Worm (Caenorhabditis elegans) whole organism, late embryonic: ENCODE measurements around the gene rpn-6.1.

Experiments
- F13H6.1 ChIP-seq: sonication (generic microtip); optimal IDR thresholded peaks from 2 replicates; lab custom pipeline; 2016; ENCODE audit warnings: missing genetic modification characterization, missing compliant biosample characterization
- K02D7.2 ChIP-seq: sonication (generic microtip); optimal IDR thresholded peaks from 2 replicates; lab custom pipeline; 2017; ENCODE audit warnings: mild to moderate bottlenecking, missing genetic modification characterization, missing compliant biosample characterization
- ama-1 ChIP-seq: fragments of 150-350 bp; optimal IDR thresholded peaks from 2 replicates; lab custom pipeline; 2014
- ceh-14 ChIP-seq: sonication (generic microtip); optimal IDR thresholded peaks from 2 replicates; lab custom pipeline; 2016; ENCODE audit warnings: missing genotype, missing genetic modification characterization, missing compliant biosample characterization
- ceh-19 ChIP-seq: fragments of 200-800 bp; sonication (Bioruptor generic); optimal IDR thresholded peaks from 2 replicates; lab custom pipeline; 2018; ENCODE audit warnings: mild to moderate bottlenecking, missing genetic modification characterization, missing compliant biosample characterization
- ceh-2 ChIP-seq: sonication (generic microtip); optimal IDR thresholded peaks from 2 replicates; lab custom pipeline; 2016; ENCODE audit warnings: missing genotype, missing genetic modification characterization, missing compliant biosample characterization
- ceh-22 ChIP-seq: sonication (generic microtip); optimal IDR thresholded peaks from 2 replicates; lab custom pipeline; 2017; ENCODE audit warnings: missing biosample characterization, missing genetic modification characterization
- ceh-24 ChIP-seq: sonication (generic microtip); optimal IDR thresholded peaks from 2 replicates; lab custom pipeline; 2016; ENCODE audit warnings: mild to moderate bottlenecking, missing genetic modification characterization, missing compliant biosample characterization
- ceh-34 ChIP-seq: sonication (generic microtip); optimal IDR thresholded peaks from 2 replicates; lab custom pipeline; 2016; ENCODE audit warnings: mild to moderate bottlenecking, missing genetic modification characterization, missing compliant biosample characterization
- ceh-45 ChIP-seq: fragments of 200-800 bp; sonication (Bioruptor generic); IDR thresholded peaks from 2 replicates; pipeline ENCODE4 v1.3.6; 2022; ENCODE audit warnings: missing genetic modification reagents, missing genetic modification characterization, missing compliant biosample characterization
- ceh-6 ChIP-seq: fragments of 200-800 bp; sonication (Bioruptor generic); optimal IDR thresholded peaks from 2 replicates; lab custom pipeline; 2018; ENCODE audit warnings: mild to moderate bottlenecking, missing genetic modification characterization, missing compliant biosample characterization
- che-1 ChIP-seq: sonication (generic microtip); optimal IDR thresholded peaks from 2 replicates; lab custom pipeline; 2016; ENCODE audit warnings: mild to moderate bottlenecking, missing genetic modification characterization, missing compliant biosample characterization
- dmd-4 ChIP-seq: sonication (generic microtip); optimal IDR thresholded peaks from 2 replicates; lab custom pipeline; 2016; ENCODE audit warnings: borderline replicate concordance, missing genetic modification characterization, missing compliant biosample characterization
- dve-1 ChIP-seq: sonication (generic microtip); optimal IDR thresholded peaks from 2 replicates; lab custom pipeline; 2017; ENCODE audit warnings: antibody characterized with exemption, mild to moderate bottlenecking, missing genetic modification characterization, missing compliant biosample characterization
- elt-2 ChIP-seq: sonication (generic microtip); optimal IDR thresholded peaks from 2 replicates; lab custom pipeline; 2016; ENCODE audit warnings: missing genetic modification reagents, missing genetic modification characterization, missing compliant biosample characterization
- elt-4 ChIP-seq: sonication (generic microtip); optimal IDR thresholded peaks from 2 replicates; lab custom pipeline; 2016; ENCODE audit warnings: missing genetic modification characterization, missing compliant biosample characterization
- ets-4 ChIP-seq: sonication (generic microtip); optimal IDR thresholded peaks from 2 replicates; lab custom pipeline; 2016; ENCODE audit warnings: missing genetic modification characterization, missing compliant biosample characterization
- eyg-1 ChIP-seq: sonication (generic microtip); optimal IDR thresholded peaks from 2 replicates; lab custom pipeline; 2016; ENCODE audit warnings: missing genotype, missing genetic modification characterization, missing compliant biosample characterization
- fax-1 ChIP-seq: sonication (generic microtip); optimal IDR thresholded peaks from 2 replicates; lab custom pipeline; 2016; ENCODE audit warnings: missing genotype, missing genetic modification characterization, missing compliant biosample characterization
- fkh-6 ChIP-seq: sonication (generic microtip); optimal IDR thresholded peaks from 2 replicates; lab custom pipeline; 2016; ENCODE audit warnings: missing genetic modification characterization, missing compliant biosample characterization
- gmeb-2 ChIP-seq: sonication (generic microtip); optimal IDR thresholded peaks from 2 replicates; lab custom pipeline; 2016; ENCODE audit warnings: missing genetic modification characterization, inconsistent platforms, missing compliant biosample characterization
- hlh-13 ChIP-seq: fragments of 200-800 bp; sonication (Bioruptor generic); optimal IDR thresholded peaks from 2 replicates; lab custom pipeline; 2018; ENCODE audit warnings: mild to moderate bottlenecking, missing genetic modification characterization, missing compliant biosample characterization
- hlh-15 ChIP-seq: sonication (generic microtip); optimal IDR thresholded peaks from 2 replicates; lab custom pipeline; 2016; ENCODE audit warnings: missing genetic modification characterization, missing compliant biosample characterization
- hlh-30 ChIP-seq: sonication (generic microtip); optimal IDR thresholded peaks from 2 replicates; lab custom pipeline; 2017; ENCODE audit warnings: antibody characterized with exemption, missing genetic modification characterization, missing compliant biosample characterization; ENCODE audit not compliant: insufficient read depth
- lin-11 ChIP-seq: fragments of 200-800 bp; sonication (Bioruptor generic); optimal IDR thresholded peaks from 2 replicates; lab custom pipeline; 2018; ENCODE audit warnings: mild to moderate bottlenecking, missing genetic modification characterization, missing compliant biosample characterization
- madf-2 ChIP-seq: sonication (generic microtip); optimal IDR thresholded peaks from 2 replicates; lab custom pipeline; 2017; ENCODE audit warnings: missing genetic modification characterization, missing compliant biosample characterization
- mec-3 ChIP-seq: sonication (generic microtip); optimal IDR thresholded peaks from 2 replicates; lab custom pipeline; 2016; ENCODE audit warnings: borderline replicate concordance, missing genetic modification characterization, missing compliant biosample characterization
- nfya-1 ChIP-seq: sonication (generic microtip); optimal IDR thresholded peaks from 2 replicates; lab custom pipeline; 2017; ENCODE audit warnings: missing genetic modification characterization, mild to moderate bottlenecking, missing compliant biosample characterization, antibody characterized with exemption, moderate library complexity
- odd-2 ChIP-seq: sonication (generic microtip); optimal IDR thresholded peaks from 2 replicates; lab custom pipeline; 2017; ENCODE audit warnings: antibody characterized with exemption, mild to moderate bottlenecking, missing genetic modification characterization, missing compliant biosample characterization
- pat-9 ChIP-seq: fragments of 200-800 bp; sonication (Bioruptor generic); optimal IDR thresholded peaks from 2 replicates; lab custom pipeline; 2018; ENCODE audit warnings: mild to moderate bottlenecking, missing genetic modification characterization, moderate library complexity, missing compliant biosample characterization
- pax-1 ChIP-seq: fragments of 150-350 bp; optimal IDR thresholded peaks from 2 replicates; lab custom pipeline; 2014; ENCODE audit warnings: missing biosample characterization, missing genetic modification characterization
- pros-1 ChIP-seq: fragments of 150-350 bp; optimal IDR thresholded peaks from 2 replicates; lab custom pipeline; 2014; ENCODE audit warnings: missing biosample characterization, missing genetic modification reagents, missing genetic modification characterization
- rnt-1 ChIP-seq: sonication (generic microtip); optimal IDR thresholded peaks from 2 replicates; lab custom pipeline; 2016; ENCODE audit warnings: missing genetic modification characterization, missing compliant biosample characterization
- sox-2 ChIP-seq: fragments of 200-800 bp; sonication (Bioruptor generic); IDR thresholded peaks from 2 replicates; pipeline ENCODE4 v1.3.6; 2022; ENCODE audit warnings: missing genetic modification reagents, missing genetic modification characterization, missing compliant biosample characterization
- sox-4 ChIP-seq: sonication (generic microtip); optimal IDR thresholded peaks from 2 replicates; lab custom pipeline; 2017; ENCODE audit warnings: mild to moderate bottlenecking, missing genetic modification characterization, inconsistent platforms, missing compliant biosample characterization
- unc-3 ChIP-seq, 2 experiments: fragments of 200-800 bp in 1 of 2; sonication (Bioruptor generic) in 1 of 2; sonication (generic microtip) in 1 of 2; conservative IDR thresholded peaks in 1 of 2; optimal IDR thresholded peaks in 1 of 2; 2 replicates each; pipeline versions ENCODE4 v1.3.6 to Lab custom; 2016 to 2022; ENCODE audit warnings: missing compliant biosample characterization in 2 of 2, missing genetic modification characterization in 2 of 2, missing genetic modification reagents in 1 of 2
- unc-55 ChIP-seq: sonication (generic microtip); optimal IDR thresholded peaks from 2 replicates; lab custom pipeline; 2017; ENCODE audit warnings: missing biosample characterization, missing genetic modification reagents, missing genetic modification characterization
- unc-86 ChIP-seq: sonication (generic microtip); optimal IDR thresholded peaks from 2 replicates; lab custom pipeline; 2016; ENCODE audit warnings: missing genetic modification characterization, missing compliant biosample characterization
- zip-5 ChIP-seq: sonication (generic microtip); optimal IDR thresholded peaks from 2 replicates; lab custom pipeline; 2016; ENCODE audit warnings: missing genetic modification characterization, missing compliant biosample characterization

Gene rpn-6.1

ce11 chrIII:6971662-6972284, 10.0 kb upstream of the rpn-6.1 start, which contains the start of the genes eef-1A.1 and rfc-4 (continued):
- TF ChIP-seq unc-86 = peak; percentile 68
- TF ChIP-seq pros-1 (tag; lab: Kevin White, UChicago) = peak; percentile 68
- TF ChIP-seq pat-9 (tag; lab: Kevin White, UChicago) = no peak
- TF ChIP-seq ceh-14 = peak; percentile 55
- no peak for TF ChIP-seq hlh-15 (tag; lab: Kevin White, UChicago)
- TF ChIP-seq fax-1 = peak; percentile 29
- no peak for TF ChIP-seq ceh-19 (GFP tag; lab: Kevin White, UChicago)
- peak; percentile 97 for TF ChIP-seq pax-1 (tag; lab: Kevin White, UChicago)
- TF ChIP-seq sox-4 (tag; lab: Kevin White, UChicago) = peak; percentile 36
- TF ChIP-seq ama-1 (lab: Kevin White, UChicago) = no peak
- peak; percentile 72 for TF ChIP-seq dve-1 (tag; lab: Kevin White, UChicago)
- TF ChIP-seq lin-11 (tag; lab: Kevin White, UChicago) = peak; percentile 21
- TF ChIP-seq che-1 (tag; lab: Kevin White, UChicago) = no peak
- peak; percentile 48; the same call in 1 of the 2 replicates for TF ChIP-seq sox-2
- TF ChIP-seq madf-2 = peak; percentile 80
- peak; percentile 24 for TF ChIP-seq zip-5 (tag; lab: Kevin White, UChicago)
- no peak for TF ChIP-seq fkh-6
- TF ChIP-seq ceh-2 (tag; lab: Kevin White, UChicago) = peak; percentile 28
- TF ChIP-seq, all 69 proteins: peak for 42

- TF ChIP-seq ceh-45 (GFP tag; lab: Robert Waterston, UW) = no peak
- TF ChIP-seq F13H6.1 (tag; lab: Kevin White, UChicago) = no peak
- TF ChIP-seq elt-4 (tag; lab: Kevin White, UChicago) = no peak
- TF ChIP-seq ceh-6 (GFP tag; lab: Kevin White, UChicago) = no peak
- TF ChIP-seq ceh-34 = no peak
- no peak for TF ChIP-seq gmeb-2 (tag; lab: Kevin White, UChicago)
- no peak for TF ChIP-seq ceh-14
- TF ChIP-seq madf-2 = no peak
- no peak for TF ChIP-seq ets-4 (tag; lab: Kevin White, UChicago)
- no peak for TF ChIP-seq ceh-24 (tag; lab: Kevin White, UChicago)
- no peak for TF ChIP-seq fax-1
- TF ChIP-seq K02D7.2 (tag; lab: Kevin White, UChicago) = no peak
- no peak for TF ChIP-seq nfya-1 (tag; lab: Kevin White, UChicago)
- TF ChIP-seq hlh-13 (GFP tag; lab: Kevin White, UChicago) = no peak
- TF ChIP-seq eyg-1 = no peak
- TF ChIP-seq elt-2 = no peak
- no peak for TF ChIP-seq unc-55
- TF ChIP-seq hlh-30 (tag; lab: Kevin White, UChicago) = no peak
- TF ChIP-seq mec-3 (tag; lab: Kevin White, UChicago) = no peak
- TF ChIP-seq hlh-15 (tag; lab: Kevin White, UChicago) = no peak
These were observed 8.9 kb upstream of the rpn-6.1 start for ce11 chrIII:6970744-6971143.

ce11 chrIII:6969781-6970342, 8.1 kb upstream of the rpn-6.1 start:
- TF ChIP-seq nfya-1 (tag; lab: Kevin White, UChicago) (no peak), ceh-19 (GFP tag; lab: Kevin White, UChicago) (no peak), pax-1 (tag; lab: Kevin White, UChicago) (no peak), rnt-1 (tag; lab: Kevin White, UChicago) (no peak), ceh-22 (tag; lab: Kevin White, UChicago) (no peak), dmd-4 (no peak), odd-2 (no peak), pat-9 (tag; lab: Kevin White, UChicago) (no peak), unc-3 (GFP tag; conservative IDR thresholded peaks at IDR 0.05; lab: Robert Waterston, UW) (no peak), unc-3 (tag; optimal IDR thresholded peaks at IDR 0.05; lab: Kevin White, UChicago) (no peak)
